Fruit fly (Drosophila melanogaster): ENCODE results near the gene CG4199.

dm6 chrX:2081848-2082365, 8.6 kb upstream of the CG4199 start:
- TF ChIP-seq Ets98B (GFP tag; IDR thresholded peaks at IDR 0.05) (no peak), EcR (GFP tag; optimal IDR thresholded peaks at IDR 0.05) (no peak), CG8159 (tag; optimal IDR thresholded peaks at IDR 0.05) (no peak)

All from whole organism, pupa.